Fruit fly (Drosophila melanogaster): ENCODE measurements around the gene CG17652.

dm6 chr2L:1751953-1752352 lies 19.8 kb upstream of the CG17652 start, which contains the start of the genes CG17712 and CG17648:
- TF ChIP-seq CG32121 (GFP tag; IDR thresholded peaks at IDR 0.05) (no peak), CG8301 (tag; optimal IDR thresholded peaks at IDR 0.05) (no peak), CG12605 (GFP tag; IDR thresholded peaks at IDR 0.05) (no peak), Pif1B (GFP tag; optimal IDR thresholded peaks at IDR 0.05) (no peak), rn (GFP tag; IDR thresholded peaks at IDR 0.05) (no peak), CG13204 (GFP tag; optimal IDR thresholded peaks at IDR 0.05) (no peak), gl (tag; optimal IDR thresholded peaks at IDR 0.05) (no peak), CG14655 (GFP tag; optimal IDR thresholded peaks at IDR 0.05) (no peak), fd96Ca (GFP tag; IDR thresholded peaks at IDR 0.05) (no peak), Snoo (tag; optimal IDR thresholded peaks at IDR 0.05) (no peak), CG15710 (tag; optimal IDR thresholded peaks at IDR 0.05) (no peak)
